Worm (Caenorhabditis elegans): ENCODE data around the gene pink-1.

ce11 chrII:5384282-5384681 is 11.2 kb downstream of the pink-1 start:
- no peak for TF ChIP-seq ZK337.2 (GFP tag; IDR thresholded peaks at IDR 0.05)
- no peak for TF ChIP-seq ZK546.5 (tag; optimal IDR thresholded peaks at IDR 0.05)
- TF ChIP-seq dpl-1 (GFP tag; optimal IDR thresholded peaks at IDR 0.05), result no peak
- TF ChIP-seq ceh-28 (tag; optimal IDR thresholded peaks at IDR 0.05), result no peak
- TF ChIP-seq ces-1 (GFP tag; optimal IDR thresholded peaks at IDR 0.05), result no peak
- TF ChIP-seq daf-19 (GFP tag; conservative IDR thresholded peaks at IDR 0.05), result no peak
- TF ChIP-seq T26A8.4 (GFP tag; IDR thresholded peaks at IDR 0.05), result no peak
- no peak for TF ChIP-seq ama-1 (optimal IDR thresholded peaks at IDR 0.05)
- no peak for TF ChIP-seq daf-12 (tag; optimal IDR thresholded peaks at IDR 0.05)
- TF ChIP-seq mdl-1 (tag; optimal IDR thresholded peaks at IDR 0.05), result no peak
- no peak for TF ChIP-seq arid-1 (GFP tag; conservative IDR thresholded peaks at IDR 0.05)
- no peak for TF ChIP-seq lsy-2 (tag; optimal IDR thresholded peaks at IDR 0.05)
- TF ChIP-seq unc-39 (tag; optimal IDR thresholded peaks at IDR 0.05), result no peak

Data from whole organism, L4 larva.